Fruit fly (Drosophila melanogaster): ENCODE results near the gene yellow-k.

The yellow-k gene

DNA sequence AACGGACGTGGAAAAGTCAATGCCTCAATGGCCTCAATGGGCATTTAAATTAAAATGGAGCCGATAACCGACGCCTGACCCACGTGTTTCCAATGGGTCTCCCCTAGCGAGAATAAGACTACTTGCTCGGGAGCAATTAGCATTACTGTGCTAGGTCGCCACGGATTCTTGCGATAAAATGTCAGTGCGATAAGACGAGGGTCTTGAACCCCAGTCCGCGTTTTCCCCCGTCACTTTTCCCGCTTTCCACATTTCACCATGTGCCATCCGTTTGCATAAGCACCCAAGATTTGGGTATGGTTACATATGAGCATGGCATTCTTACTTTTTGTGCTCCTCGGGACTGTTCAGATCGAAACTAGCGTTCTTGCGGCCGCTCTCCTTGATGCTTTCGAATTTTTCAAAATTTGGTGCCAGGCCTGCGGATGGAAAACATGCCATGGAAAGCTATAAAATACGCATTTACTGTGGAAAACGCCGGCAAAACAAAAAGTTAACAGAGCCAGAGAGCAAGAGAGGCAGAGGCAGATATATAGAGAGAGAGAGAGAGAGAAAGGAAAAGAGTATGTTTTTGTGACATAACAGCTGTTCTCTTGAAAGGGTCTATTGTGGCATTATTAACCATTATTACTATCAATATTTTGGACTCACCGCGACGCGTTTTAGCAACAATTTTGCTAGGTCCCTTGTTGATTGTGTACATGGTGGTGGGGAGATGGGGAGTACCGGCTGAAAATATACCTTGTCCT is 13.1 kb upstream of the yellow-k start:
- TF ChIP-seq CG17801 (GFP tag; optimal IDR thresholded peaks at IDR 0.05; ENCODE audit: partially characterized antibody), result no peak

DNA sequence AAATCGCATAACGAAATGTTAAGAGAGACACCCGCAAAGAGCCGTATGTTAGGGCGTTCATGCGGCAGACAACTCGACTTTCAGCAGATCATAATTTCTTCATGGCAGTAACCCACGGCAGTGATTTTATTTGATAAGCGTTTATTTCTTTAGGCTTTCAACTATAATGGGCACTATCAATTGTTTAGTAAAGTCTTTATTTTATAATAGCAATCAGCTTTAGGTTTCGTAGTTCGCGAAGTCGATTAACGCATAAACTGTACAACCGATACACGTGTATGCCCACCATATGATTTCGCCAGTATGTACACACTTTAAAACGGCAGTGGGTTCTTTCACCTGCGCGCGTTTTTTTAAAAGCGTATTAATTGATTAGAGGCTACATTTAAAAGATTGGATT is 12.2 kb upstream of the yellow-k start, which contains the start of gene CG7841:
TSS of gene CG7841 (minus strand) at position 20 of the 400 bp plus-strand sequence.
- peak; percentile 99 for TF ChIP-seq CG17801 (GFP tag; optimal IDR thresholded peaks at IDR 0.05; ENCODE audit: partially characterized antibody)

DNA sequence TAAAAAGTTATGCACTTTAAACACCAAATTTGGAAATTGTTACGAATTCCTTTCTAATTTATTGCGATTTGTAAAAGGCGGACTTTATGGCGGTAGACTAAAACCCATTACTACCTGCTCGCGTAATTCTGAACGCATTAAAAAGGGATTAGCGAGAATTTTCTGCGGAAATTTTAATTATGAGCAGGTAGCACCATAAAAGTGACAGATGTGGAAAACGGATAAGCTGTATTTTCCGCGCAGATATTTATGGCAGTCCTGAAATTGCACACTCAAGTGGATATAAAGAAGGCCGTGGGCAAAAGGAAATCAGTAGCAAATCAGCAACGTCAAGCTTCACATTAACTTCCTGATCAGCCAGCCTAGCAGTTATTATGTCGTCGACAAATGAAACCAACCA is 11.7 kb upstream of the yellow-k start, which contains the start of gene Z600:
TSS of gene Z600 (plus strand) at position 312 of the 400 bp plus-strand sequence.
- TF ChIP-seq CG17801 (GFP tag; optimal IDR thresholded peaks at IDR 0.05; ENCODE audit: partially characterized antibody), result no peak

DNA sequence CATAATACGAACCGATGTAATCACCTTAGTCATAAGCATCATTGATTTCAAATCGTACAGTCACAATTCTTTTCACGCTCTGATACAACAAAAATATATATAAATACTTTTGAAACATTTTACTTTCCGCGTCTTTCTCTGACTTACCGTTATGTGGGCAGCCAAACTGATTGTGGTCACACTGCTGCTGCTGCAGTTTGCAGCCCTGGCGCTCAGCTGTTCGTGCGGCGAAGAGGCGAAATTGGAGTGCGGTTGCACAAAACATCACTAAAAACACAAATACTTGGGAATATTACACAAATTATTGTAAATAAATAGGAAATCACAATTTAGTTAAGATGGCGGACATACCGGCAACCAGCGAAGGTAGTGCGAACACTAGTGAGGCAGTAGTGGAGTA is 11.0 kb upstream of the yellow-k start, which contains the start of the genes gdl and gdl-ORF39:
TSS of gene gdl (plus strand) at position 48 of the 400 bp plus-strand sequence.
TSS of gene gdl-ORF39 (plus strand) at position 48 of the 400 bp plus-strand sequence.
- TF ChIP-seq CG17801 (GFP tag; optimal IDR thresholded peaks at IDR 0.05; ENCODE audit: partially characterized antibody), result no peak

DNA sequence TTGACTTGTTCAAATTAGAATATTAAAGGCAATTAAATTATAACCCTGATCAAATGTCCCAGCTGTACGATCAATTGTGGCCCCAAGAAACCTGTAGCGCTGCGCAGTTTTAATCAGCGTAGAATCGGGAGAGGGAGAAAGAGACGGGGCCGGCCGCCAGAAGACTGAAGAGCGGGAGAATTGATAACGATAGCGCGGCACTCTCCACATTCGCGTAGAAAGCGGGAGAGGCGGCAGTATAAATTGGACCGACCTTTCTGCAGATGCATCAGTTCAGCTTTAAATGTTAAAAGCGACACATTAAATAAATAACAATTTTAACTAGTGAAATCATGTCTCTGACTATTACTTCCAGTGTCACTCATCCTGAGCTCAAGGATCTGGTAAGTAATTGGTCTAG is 9.6 kb upstream of the yellow-k start, which contains the start of gene MsrA:
TSS of gene MsrA (plus strand) at position 266 of the 400 bp plus-strand sequence.
- TF ChIP-seq CG17801 (GFP tag; optimal IDR thresholded peaks at IDR 0.05; ENCODE audit: partially characterized antibody), result peak; percentile 36

DNA sequence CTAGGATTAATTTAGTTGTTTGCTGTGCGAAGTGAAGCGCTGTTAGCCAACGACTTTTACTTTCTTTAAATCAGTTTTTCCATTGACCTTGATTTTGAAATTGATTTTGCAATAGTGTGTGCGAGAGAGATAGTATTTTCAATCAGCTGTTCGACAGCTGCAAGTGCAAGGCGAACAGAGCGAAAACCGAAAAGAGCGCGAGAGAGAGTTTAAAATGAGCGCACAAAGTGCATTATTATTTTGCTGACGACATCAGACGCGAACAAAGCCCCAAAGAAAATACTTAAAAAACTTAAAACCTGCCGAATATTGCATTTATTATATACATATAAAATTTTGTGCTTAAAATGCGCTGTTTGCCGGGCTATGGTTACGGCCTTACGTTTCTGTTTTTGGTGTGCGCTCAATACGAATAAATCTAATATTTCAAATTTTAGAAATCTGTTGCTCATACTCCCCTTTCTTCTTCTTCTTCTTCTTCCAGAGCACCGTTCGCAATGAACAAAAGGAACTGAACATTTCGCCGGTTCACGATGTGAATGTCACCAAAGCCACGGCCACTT is 8.7 kb upstream of the yellow-k start:
- TF ChIP-seq CG17801 (GFP tag; optimal IDR thresholded peaks at IDR 0.05; ENCODE audit: partially characterized antibody), result peak; percentile 56

DNA sequence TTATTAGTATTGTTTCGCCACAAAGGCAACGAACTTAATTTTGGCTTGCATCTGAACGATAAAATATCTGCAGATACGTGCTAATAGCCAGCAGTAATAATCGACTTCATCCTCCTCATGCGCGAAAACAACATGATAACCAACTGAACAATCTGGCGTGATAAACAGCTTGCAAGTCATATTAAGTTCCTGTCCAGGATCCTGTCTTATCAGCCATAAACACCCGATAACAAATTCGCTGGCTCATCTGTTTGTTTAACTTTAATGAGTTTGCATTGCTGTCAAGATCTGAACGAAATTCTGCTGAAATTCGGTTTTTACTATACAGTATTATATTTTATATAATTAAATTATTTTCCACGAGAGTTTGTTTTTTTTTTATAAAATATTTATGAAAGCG is 7.2 kb upstream of the yellow-k start:
- no peak for TF ChIP-seq CG17801 (GFP tag; optimal IDR thresholded peaks at IDR 0.05; ENCODE audit: partially characterized antibody)

DNA sequence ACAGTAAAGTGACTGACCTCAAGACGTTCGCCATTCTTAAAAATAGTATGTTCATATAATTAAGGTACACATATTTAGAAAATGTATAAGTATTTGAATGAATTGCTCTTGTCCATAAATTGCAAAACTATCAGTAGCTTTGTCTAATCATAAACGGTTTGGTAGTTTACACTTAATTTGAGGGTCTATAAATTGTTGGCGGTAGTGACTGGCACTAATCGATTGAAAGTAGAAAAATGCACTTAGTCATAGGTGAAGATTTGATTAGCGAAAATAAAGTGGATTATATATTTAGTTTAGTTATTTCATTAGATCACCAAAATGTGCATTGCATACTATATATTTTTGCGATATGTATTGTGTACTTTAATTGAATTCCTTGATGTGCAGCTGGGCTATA is 6.7 kb upstream of the yellow-k start:
- TF ChIP-seq CG17801 (GFP tag; optimal IDR thresholded peaks at IDR 0.05; ENCODE audit: partially characterized antibody), result no peak

DNA sequence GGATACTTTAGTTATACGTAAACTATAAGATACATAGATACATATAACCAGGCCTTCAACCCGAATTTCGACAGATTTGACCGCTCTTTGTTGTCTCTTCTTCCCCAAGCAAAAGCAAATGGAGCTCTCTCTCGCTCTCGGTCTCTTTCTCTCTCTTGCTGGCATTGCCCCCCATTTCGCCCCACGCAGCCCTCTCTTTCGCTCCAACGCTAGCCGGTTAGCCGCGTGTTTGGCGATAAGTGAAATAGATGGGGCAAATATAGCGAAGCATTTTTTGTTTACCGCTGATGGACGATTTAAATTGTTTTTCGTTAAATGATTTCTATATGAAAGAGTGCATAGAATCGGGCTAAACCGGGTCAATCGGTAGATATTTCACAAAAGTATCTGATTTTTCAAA is 6.0 kb upstream of the yellow-k start:
- TF ChIP-seq CG17801 (GFP tag; optimal IDR thresholded peaks at IDR 0.05; ENCODE audit: partially characterized antibody), result no peak

DNA sequence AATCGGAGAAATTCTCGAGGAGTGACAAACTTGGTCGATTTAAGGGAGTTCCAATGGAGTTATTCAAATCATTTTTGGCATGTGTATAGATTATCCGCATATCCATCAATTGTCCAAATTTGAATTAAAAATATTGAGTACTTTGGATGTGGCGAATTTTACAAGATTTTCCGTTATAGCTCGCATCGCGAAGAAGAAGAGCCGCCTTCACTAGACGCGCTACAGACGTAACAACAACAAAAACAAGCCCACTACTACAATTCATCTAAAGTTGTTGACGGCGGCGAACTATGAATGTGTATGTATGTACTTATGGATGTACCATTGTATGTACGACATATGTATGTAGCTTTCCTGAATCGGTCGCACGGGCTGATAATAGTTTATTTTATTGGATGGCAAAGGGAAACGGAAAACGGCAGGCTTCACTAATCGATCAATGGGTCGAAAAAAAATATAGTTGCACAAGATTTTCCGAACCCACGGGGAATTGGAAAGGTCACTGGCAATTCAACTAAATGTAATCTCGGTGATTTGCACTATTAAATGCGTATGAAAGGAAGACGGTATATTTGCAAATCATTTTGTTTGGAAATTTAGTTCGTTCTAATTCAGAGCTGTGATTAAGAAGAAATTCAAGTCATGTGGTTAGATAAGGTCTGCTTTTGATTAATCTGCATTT is 5.5 kb upstream of the yellow-k start:
- no peak for TF ChIP-seq CG17801 (GFP tag; optimal IDR thresholded peaks at IDR 0.05; ENCODE audit: partially characterized antibody)

DNA sequence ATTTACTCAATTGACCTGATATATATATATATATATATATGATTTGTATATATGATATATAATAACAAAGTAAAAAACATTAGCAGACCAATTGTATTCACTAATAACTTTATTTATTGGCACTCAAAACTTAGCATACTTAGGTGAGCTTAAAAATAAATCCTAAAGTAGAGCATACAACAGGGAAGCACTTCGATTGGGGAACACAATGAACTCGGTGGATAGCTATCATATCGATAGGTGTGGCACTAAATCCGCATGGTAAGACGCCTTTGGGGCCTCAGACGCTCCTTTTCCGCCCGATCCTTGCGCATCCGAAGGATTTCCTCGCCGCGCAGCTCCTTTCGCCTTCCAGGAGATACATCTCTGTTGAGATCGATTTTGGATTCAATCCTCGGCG is 4.0 kb upstream of the yellow-k start:
- no peak for TF ChIP-seq CG17801 (GFP tag; optimal IDR thresholded peaks at IDR 0.05; ENCODE audit: partially characterized antibody)

DNA sequence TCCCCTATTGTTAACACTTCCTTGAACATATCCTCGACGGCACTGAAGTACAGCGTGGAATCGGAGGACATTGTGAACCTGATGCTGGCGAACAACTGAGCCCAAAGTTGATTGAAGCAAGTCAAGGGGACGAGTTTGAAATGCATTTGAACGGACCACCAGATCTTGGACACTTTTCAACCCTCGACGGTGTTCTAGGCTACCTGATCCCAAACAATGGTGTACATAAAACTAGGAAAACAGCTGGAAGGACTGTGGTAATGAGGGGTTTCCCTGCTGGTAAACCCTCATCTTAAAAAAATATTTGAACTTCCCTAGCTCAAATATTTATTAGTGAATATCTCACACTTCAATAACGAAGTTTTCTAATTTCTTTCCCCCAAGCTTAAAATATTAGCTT is 3.5 kb upstream of the yellow-k start, which contains the start of gene CG13454:
TSS of gene CG13454 (minus strand) at position 101 of the 400 bp plus-strand sequence.
- TF ChIP-seq CG17801 (GFP tag; optimal IDR thresholded peaks at IDR 0.05; ENCODE audit: partially characterized antibody), result no peak

DNA sequence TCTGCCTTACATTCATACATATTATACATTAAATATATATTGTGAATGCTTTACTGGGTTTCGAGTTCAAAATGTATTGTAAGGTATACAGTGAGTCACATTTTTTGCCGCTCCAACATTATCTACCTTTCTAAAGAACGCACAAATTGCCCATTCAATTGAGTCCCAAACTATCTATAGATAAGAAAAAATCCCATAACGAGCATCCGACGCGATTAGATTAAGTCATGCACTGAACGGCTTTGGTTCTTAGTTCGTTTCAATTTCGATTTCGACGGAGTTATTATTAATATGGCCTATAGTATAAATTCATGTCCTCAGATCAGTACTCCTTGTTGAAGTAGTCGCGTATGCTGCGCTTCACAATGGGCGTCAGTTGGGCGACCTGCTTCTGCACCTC is 2.9 kb upstream of the yellow-k start:
- no peak for TF ChIP-seq CG17801 (GFP tag; optimal IDR thresholded peaks at IDR 0.05; ENCODE audit: partially characterized antibody)

DNA sequence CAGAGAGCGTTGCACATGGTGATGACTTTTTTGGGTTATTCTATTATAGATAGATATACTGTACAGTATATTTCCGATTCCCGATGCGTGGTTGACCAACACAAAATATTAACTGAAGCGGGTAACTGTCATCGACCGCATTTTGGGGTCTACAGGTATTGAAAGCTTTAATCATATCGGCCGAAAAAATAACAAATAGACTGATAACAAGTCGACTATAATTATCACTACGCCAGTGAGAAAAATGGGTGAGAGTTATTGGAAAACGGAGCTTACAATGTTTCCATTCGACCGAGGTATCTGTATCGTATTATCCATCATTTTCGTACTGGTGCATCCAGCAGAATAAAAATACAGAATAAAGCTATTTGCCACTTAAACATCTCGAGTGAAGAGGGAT is 2.1 kb upstream of the yellow-k start:
- TF ChIP-seq CG17801 (GFP tag; optimal IDR thresholded peaks at IDR 0.05; ENCODE audit: partially characterized antibody), result no peak

DNA sequence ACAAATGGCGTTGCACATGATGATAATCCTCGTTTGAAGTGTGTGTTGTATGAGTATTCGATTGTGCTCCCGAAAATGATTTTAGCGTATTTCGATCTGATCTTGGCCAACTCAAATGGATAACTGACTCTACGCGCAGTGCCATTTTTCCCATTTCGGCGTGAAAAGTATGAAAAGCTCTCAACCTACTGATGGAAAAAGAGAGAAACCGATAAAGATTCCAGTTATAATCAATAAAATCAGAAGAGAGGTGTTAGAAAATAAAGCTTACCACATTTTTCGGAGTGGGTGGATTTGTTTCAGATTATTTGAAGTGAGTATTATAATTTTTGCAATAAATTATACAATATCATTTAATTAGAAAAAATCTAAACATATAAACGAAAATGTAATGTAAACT is 928 bp upstream of the yellow-k start, which contains the start of gene mex1:
TSS of gene mex1 (minus strand) at position 101 of the 400 bp plus-strand sequence.
- TF ChIP-seq CG17801 (GFP tag; optimal IDR thresholded peaks at IDR 0.05; ENCODE audit: partially characterized antibody), result no peak
